Worm (Caenorhabditis elegans): Measurements from ENCODE around the gene F36H5.9.

DNA sequence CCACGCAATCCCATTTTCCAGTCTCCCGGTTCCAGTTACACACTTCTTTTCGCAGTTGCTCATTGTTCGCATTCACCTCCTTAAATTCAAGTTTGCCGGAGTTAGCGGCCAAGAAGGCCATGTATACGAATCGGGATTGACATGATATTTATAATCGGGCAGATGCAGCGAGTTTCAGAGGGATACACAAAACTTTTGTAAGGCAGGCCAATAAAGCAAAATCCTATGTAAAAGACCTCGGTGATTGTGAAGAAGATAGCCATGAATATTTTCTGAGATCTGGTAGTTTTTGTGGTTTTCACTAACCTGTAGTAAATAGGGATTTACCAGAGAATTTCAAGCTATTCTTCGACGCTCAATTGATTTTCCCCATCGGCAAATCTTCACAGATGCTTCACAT, 13.8 kb upstream of the F36H5.9 start:
- TF ChIP-seq W03F9.2 (tag; optimal IDR thresholded peaks at IDR 0.05) (no peak), dao-5 (tag; optimal IDR thresholded peaks at IDR 0.05) (no peak)
